Fruit fly (Drosophila melanogaster): ENCODE results near the gene ninaA.

Gene ninaA

dm6 chr2L:841708-842107 lies 35.4 kb upstream of the ninaA start (continued):
- peak; percentile 19 for TF ChIP-seq CG1792 (GFP tag; optimal IDR thresholded peaks at IDR 0.05)
- no peak for TF ChIP-seq amos (GFP tag; IDR thresholded peaks at IDR 0.05; ENCODE audit: partially characterized antibody)
- TF ChIP-seq Side (GFP tag; optimal IDR thresholded peaks at IDR 0.05): no peak
- TF ChIP-seq CG16813 (GFP tag; IDR thresholded peaks at IDR 0.05; ENCODE audit: partially characterized antibody): no peak
- peak; percentile 66 for TF ChIP-seq kay (GFP tag; optimal IDR thresholded peaks at IDR 0.05)
- peak; percentile 74 for TF ChIP-seq H2.0 (GFP tag; IDR thresholded peaks at IDR 0.05)
- TF ChIP-seq CG7271 (tag; optimal IDR thresholded peaks at IDR 0.05): no peak
- TF ChIP-seq sens (GFP tag): peak; percentile 90
- TF ChIP-seq CoRest (tag; optimal IDR thresholded peaks at IDR 0.05): peak; percentile 69
- TF ChIP-seq Dek (tag; optimal IDR thresholded peaks at IDR 0.05): peak; percentile 68
- no peak for TF ChIP-seq CG4360 (GFP tag; IDR thresholded peaks at IDR 0.05)
- TF ChIP-seq Mrtf (GFP tag; IDR thresholded peaks at IDR 0.05): peak; percentile 70; the same call in 1 of the 3 replicates
- peak; percentile 80 for TF ChIP-seq Ptx1 (GFP tag; IDR thresholded peaks at IDR 0.05)
- peak; percentile 57; the same call in 1 of the 2 replicates for TF ChIP-seq ham (GFP tag; IDR thresholded peaks at IDR 0.05)
- TF ChIP-seq Atf-2 (GFP tag; optimal IDR thresholded peaks at IDR 0.05): peak; percentile 66
- TF ChIP-seq CG7357 (GFP tag; IDR thresholded peaks at IDR 0.05): peak; percentile 45; the same call in 1 of the 3 replicates
- TF ChIP-seq tx (GFP tag; optimal IDR thresholded peaks at IDR 0.05): peak; percentile 51
- peak; percentile 63 for TF ChIP-seq CG17829 (tag; optimal IDR thresholded peaks at IDR 0.05)
- TF ChIP-seq slbo (GFP tag; IDR thresholded peaks at IDR 0.05): peak; percentile 93
- TF ChIP-seq ranshi (GFP tag; IDR thresholded peaks at IDR 0.05): peak; percentile 82
- no peak for TF ChIP-seq psq (GFP tag; optimal IDR thresholded peaks at IDR 0.05)
- TF ChIP-seq caup (GFP tag; optimal IDR thresholded peaks at IDR 0.05; ENCODE audit: severe bottlenecking): peak; percentile 72
- TF ChIP-seq Atf3 (GFP tag; optimal IDR thresholded peaks at IDR 0.05): peak; percentile 44
- TF ChIP-seq CG10366 (GFP tag; IDR thresholded peaks at IDR 0.05): peak; percentile 82
- peak; percentile 77 for TF ChIP-seq klu (GFP tag; IDR thresholded peaks at IDR 0.05)
- TF ChIP-seq wor (GFP tag; IDR thresholded peaks at IDR 0.05): peak; percentile 48
- TF ChIP-seq CG11723 (GFP tag; optimal IDR thresholded peaks at IDR 0.05): peak; percentile 54
- TF ChIP-seq z (GFP tag; IDR thresholded peaks at IDR 0.05): 0 out of 3 replicates have a peak, but pooled peaks have one; percentile 43
- peak; percentile 44; the same call in 1 of the 2 replicates for TF ChIP-seq dimm (GFP tag; IDR thresholded peaks at IDR 0.05)
- TF ChIP-seq CG8388 (GFP tag; optimal IDR thresholded peaks at IDR 0.05): peak; percentile 47
- no peak for TF ChIP-seq hbn (GFP tag; IDR thresholded peaks at IDR 0.05; ENCODE audit: partially characterized antibody)
- TF ChIP-seq onecut (GFP tag; IDR thresholded peaks at IDR 0.05): peak; percentile 32; the same call in 1 of the 2 replicates
- TF ChIP-seq Scr (GFP tag; IDR thresholded peaks at IDR 0.05; ENCODE audit: partially characterized antibody): no peak
- peak; percentile 10 for TF ChIP-seq CG2116 (GFP tag; optimal IDR thresholded peaks at IDR 0.05)
- peak; percentile 52; the same call in 1 of the 2 replicates for TF ChIP-seq Lim3 (GFP tag; IDR thresholded peaks at IDR 0.05)
- TF ChIP-seq Gsc (GFP tag; IDR thresholded peaks at IDR 0.05): peak; percentile 31; the same call in 1 of the 2 replicates
- TF ChIP-seq CG8290 (GFP tag; optimal IDR thresholded peaks at IDR 0.05): peak; percentile 38
- TF ChIP-seq CG8290 (tag; optimal IDR thresholded peaks at IDR 0.05): peak in 1 of 2 experiments; percentile 79
- peak; percentile 76 for TF ChIP-seq zfh1 (GFP tag; IDR thresholded peaks at IDR 0.05)
- TF ChIP-seq CG13123 (GFP tag; optimal IDR thresholded peaks at IDR 0.05): no peak
- no peak for TF ChIP-seq CG5953 (GFP tag; IDR thresholded peaks at IDR 0.05)
- TF ChIP-seq Stat92E (GFP tag; optimal IDR thresholded peaks at IDR 0.05): peak in 1 of 3 experiments; percentile 7
- TF ChIP-seq chinmo (GFP tag; IDR thresholded peaks at IDR 0.05; ENCODE audit: partially characterized antibody): 0 out of 4 replicates have a peak, but pooled peaks have one; percentile 45
- peak; percentile 66 for TF ChIP-seq CG9817 (tag; optimal IDR thresholded peaks at IDR 0.05)
- peak; percentile 80 for TF ChIP-seq Gug (GFP tag; IDR thresholded peaks at IDR 0.05)
- TF ChIP-seq shn (GFP tag; optimal IDR thresholded peaks at IDR 0.05): peak; percentile 33
- peak; percentile 43 for TF ChIP-seq disco-r (GFP tag; optimal IDR thresholded peaks at IDR 0.05)
- TF ChIP-seq CG15479 (GFP tag; optimal IDR thresholded peaks at IDR 0.05): no peak
- peak; percentile 56 for TF ChIP-seq CG6254 (GFP tag; optimal IDR thresholded peaks at IDR 0.05)
- peak; percentile 61 for TF ChIP-seq E2f2 (GFP tag; IDR thresholded peaks at IDR 0.05)
- TF ChIP-seq wek (GFP tag; optimal IDR thresholded peaks at IDR 0.05): no peak

Measured in whole organism, embryonic.